Worm (Caenorhabditis elegans) whole organism, L3 larva: Measurements from ENCODE around the gene grl-8.

Source experiments
- elt-2 ChIP-seq: sonication (generic microtip); optimal IDR thresholded peaks from 2 replicates; lab custom pipeline; 2016; ENCODE audit warnings: missing genetic modification reagents, mild to moderate bottlenecking, missing genetic modification characterization, missing compliant biosample characterization
- fos-1 ChIP-seq: fragments of 150-350 bp; optimal IDR thresholded peaks from 2 replicates; lab custom pipeline; 2014; ENCODE audit warnings: missing biosample characterization, missing genetic modification characterization
- pha-4 ChIP-seq: fragments of 150-350 bp; optimal IDR thresholded peaks from 2 replicates; lab custom pipeline; 2014; ENCODE audit warnings: missing biosample characterization, missing genetic modification reagents, missing genetic modification characterization
- snpc-4 ChIP-seq: fragments of 150-350 bp; optimal IDR thresholded peaks from 2 replicates; lab custom pipeline; 2014; ENCODE audit warnings: missing biosample characterization, missing genetic modification characterization
- tbx-2 ChIP-seq: sonication (generic microtip); optimal IDR thresholded peaks from 2 replicates; lab custom pipeline; 2016; ENCODE audit warnings: mild to moderate bottlenecking, missing genetic modification characterization, missing compliant biosample characterization
- unc-39 ChIP-seq: sonication (generic microtip); optimal IDR thresholded peaks from 4 replicates; lab custom pipeline; 2017; ENCODE audit warnings: missing biosample characterization, missing genetic modification characterization
- zag-1 ChIP-seq: fragments of 150-350 bp; optimal IDR thresholded peaks from 2 replicates; lab custom pipeline; 2014; ENCODE audit warnings: missing biosample characterization, missing genetic modification characterization

ce11 chrV:6732995-6733394, at the start of gene grl-8:
- TF ChIP-seq pha-4: no peak
- TF ChIP-seq zag-1 (tag; lab: Kevin White, UChicago): no peak
- no peak for TF ChIP-seq tbx-2 (tag; lab: Kevin White, UChicago)
- TF ChIP-seq snpc-4 (tag; lab: Kevin White, UChicago): no peak
- TF ChIP-seq elt-2 (tag; lab: Kevin White, UChicago): no peak
- no peak for TF ChIP-seq fos-1 (tag; lab: Kevin White, UChicago)
- no peak for TF ChIP-seq unc-39
